Fruit fly (Drosophila melanogaster) whole organism, embryonic: ENCODE measurements around the gene PCNA2.

Experiments used
- Atf6 ChIP-seq: fragments of 200-800 bp; sonication (Bioruptor generic); IDR thresholded peaks from 2 replicates; pipeline ENCODE4 v1.3.6; 2022; ENCODE audit warnings: missing biosample characterization, missing genetic modification characterization
- BEAF-32 ChIP-seq: fragments of 200-800 bp; sonication (Bioruptor generic); optimal IDR thresholded peaks from 3 replicates; lab custom pipeline; 2017; ENCODE audit warnings: missing biosample characterization, missing genetic modification characterization, mild to moderate bottlenecking, moderate library complexity, missing genetic modification reagents
- CG11093 ChIP-seq: fragments of 200-800 bp; sonication (Bioruptor generic); IDR thresholded peaks from 3 replicates; pipeline ENCODE4 v1.3.6; 2022; ENCODE audit warnings: missing biosample characterization, missing genetic modification characterization
- CG11504 ChIP-seq: fragments of 200-800 bp; sonication (Bioruptor generic); optimal IDR thresholded peaks from 3 replicates; lab custom pipeline; 2019; ENCODE audit warnings: missing biosample characterization, mild to moderate bottlenecking, missing genetic modification characterization, moderate library complexity
- CG12659 ChIP-seq: fragments of 200-800 bp; sonication (Bioruptor generic); optimal IDR thresholded peaks from 3 replicates; lab custom pipeline; 2017; ENCODE audit warnings: mild to moderate bottlenecking, missing biosample characterization, missing genetic modification reagents, missing genetic modification characterization
- CG1529 ChIP-seq: fragments of 200-800 bp; sonication (Bioruptor generic); optimal IDR thresholded peaks from 3 replicates; lab custom pipeline; 2018; ENCODE audit warnings: missing biosample characterization, missing genetic modification characterization
- CG15696 ChIP-seq: fragments of 200-800 bp; sonication (Bioruptor generic); optimal IDR thresholded peaks from 2 replicates; lab custom pipeline; 2019; ENCODE audit warnings: missing biosample characterization, mild to moderate bottlenecking, missing genetic modification characterization, moderate library complexity
- CG17802 ChIP-seq: fragments of 200-800 bp; sonication (Bioruptor generic); optimal IDR thresholded peaks from 2 replicates; lab custom pipeline; 2018; ENCODE audit warnings: missing biosample characterization, mild to moderate bottlenecking, missing genetic modification characterization, moderate library complexity
- CG2889 ChIP-seq: fragments of 200-800 bp; sonication (Bioruptor generic); IDR thresholded peaks from 3 replicates; pipeline ENCODE4 v1.3.6; 2022; ENCODE audit warnings: missing biosample characterization, missing genetic modification characterization
- CG31365 ChIP-seq: fragments of 200-800 bp; sonication (Bioruptor generic); optimal IDR thresholded peaks from 2 replicates; lab custom pipeline; 2018; ENCODE audit warnings: missing biosample characterization, mild to moderate bottlenecking, missing genetic modification characterization
- CG32532 ChIP-seq: fragments of 200-800 bp; sonication (Bioruptor generic); IDR thresholded peaks from 2 replicates; pipeline ENCODE4 v1.3.6; 2022; ENCODE audit warnings: missing biosample characterization, missing genetic modification characterization
- CG32767 ChIP-seq: fragments of 200-800 bp; sonication (Bioruptor generic); IDR thresholded peaks from 2 replicates; pipeline ENCODE4 v1.3.6; 2022; ENCODE audit warnings: missing biosample characterization, missing genetic modification characterization
- CG32772 ChIP-seq: fragments of 200-800 bp; sonication (Bioruptor generic); IDR thresholded peaks from 2 replicates; pipeline ENCODE4 v1.3.6; 2022; ENCODE audit warnings: missing biosample characterization, missing genetic modification characterization
- CG34224 ChIP-seq: fragments of 200-800 bp; sonication (Bioruptor generic); IDR thresholded peaks from 3 replicates; pipeline ENCODE4 v1.3.6; 2022; ENCODE audit warnings: missing biosample characterization, missing genetic modification characterization; ENCODE audit not compliant: partially characterized antibody
- CG4820 ChIP-seq: fragments of 200-800 bp; sonication (Bioruptor generic); optimal IDR thresholded peaks from 3 replicates; lab custom pipeline; 2016; ENCODE audit warnings: missing biosample characterization, missing genetic modification characterization
- CG6272 ChIP-seq: fragments of 200-800 bp; sonication (Bioruptor generic); IDR thresholded peaks from 2 replicates; pipeline ENCODE4 v1.3.6; 2022; ENCODE audit warnings: missing biosample characterization, missing genetic modification characterization
- CG6654 ChIP-seq: fragments of 200-800 bp; sonication (Bioruptor generic); optimal IDR thresholded peaks from 2 replicates; lab custom pipeline; 2017; ENCODE audit warnings: missing biosample characterization, mild to moderate bottlenecking, missing genetic modification characterization
- CG7556 ChIP-seq: fragments of 200-800 bp; sonication (Bioruptor generic); optimal IDR thresholded peaks from 2 replicates; lab custom pipeline; 2017; ENCODE audit warnings: missing biosample characterization, mild to moderate bottlenecking, missing genetic modification characterization
- CG7987 ChIP-seq: fragments of 200-800 bp; sonication (Bioruptor generic); optimal IDR thresholded peaks from 2 replicates; lab custom pipeline; 2018; ENCODE audit warnings: missing biosample characterization, mild to moderate bottlenecking, missing genetic modification characterization, moderate library complexity
- CG8478 ChIP-seq: fragments of >200 bp; optimal IDR thresholded peaks from 2 replicates; lab custom pipeline; 2018
- CG8944 ChIP-seq: fragments of 200-800 bp; sonication (Bioruptor generic); optimal IDR thresholded peaks from 3 replicates; lab custom pipeline; 2016; ENCODE audit warnings: missing biosample characterization, missing genetic modification characterization
- Camta ChIP-seq: fragments of 200-800 bp; sonication (Bioruptor generic); optimal IDR thresholded peaks from 2 replicates; lab custom pipeline; 2016; ENCODE audit warnings: missing biosample characterization, missing genetic modification characterization
- CoRest ChIP-seq: fragments of 200-800 bp; sonication (Bioruptor generic); optimal IDR thresholded peaks from 3 replicates; lab custom pipeline; 2018; ENCODE audit warnings: missing biosample characterization, mild to moderate bottlenecking, missing genetic modification characterization, moderate library complexity
- Dad ChIP-seq: fragments of 200-800 bp; sonication (Bioruptor generic); optimal IDR thresholded peaks from 3 replicates; lab custom pipeline; 2016; ENCODE audit warnings: missing biosample characterization, missing genetic modification characterization
- Dll ChIP-seq: fragments of 200-800 bp; sonication (Bioruptor generic); IDR thresholded peaks from 4 replicates; pipeline ENCODE4 v1.3.6; 2022; ENCODE audit warnings: missing biosample characterization, missing genetic modification characterization; ENCODE audit not compliant: partially characterized antibody
- Eip74EF ChIP-seq, 2 experiments: fragments of 200-800 bp in 1 of 2; fragments of >200 bp in 1 of 2; sonication (Bioruptor generic) in 1 of 2; optimal IDR thresholded peaks; 2 replicates each; lab custom pipeline; 2017 to 2019; ENCODE audit warnings: missing biosample characterization in 2 of 2, missing genetic modification characterization in 2 of 2, mild to moderate bottlenecking in 1 of 2, moderate library complexity in 1 of 2
- Fer1 ChIP-seq: fragments of 200-800 bp; sonication (Bioruptor generic); optimal IDR thresholded peaks from 2 replicates; lab custom pipeline; 2017; ENCODE audit warnings: missing biosample characterization, mild to moderate bottlenecking, missing genetic modification characterization
- HLH54F ChIP-seq: fragments of 200-800 bp; sonication (Bioruptor generic); optimal IDR thresholded peaks from 3 replicates; lab custom pipeline; 2016; ENCODE audit warnings: missing biosample characterization, missing genetic modification characterization
- Hmx ChIP-seq: fragments of 200-800 bp; sonication (Bioruptor generic); optimal IDR thresholded peaks from 2 replicates; lab custom pipeline; 2016; ENCODE audit warnings: missing biosample characterization, missing genetic modification characterization
- MBD-R2 ChIP-seq: fragments of 200-800 bp; sonication (Bioruptor generic); IDR thresholded peaks from 2 replicates; pipeline ENCODE4 v1.3.6; 2022; ENCODE audit warnings: missing biosample characterization, missing genetic modification characterization
- NC2α ChIP-seq: fragments of 200-800 bp; sonication (Bioruptor generic); optimal IDR thresholded peaks from 2 replicates; lab custom pipeline; 2016; ENCODE audit warnings: missing biosample characterization, missing genetic modification characterization
- Optix ChIP-seq: fragments of 200-800 bp; sonication (Bioruptor generic); IDR thresholded peaks from 3 replicates; pipeline ENCODE4 v1.3.6; 2022; ENCODE audit warnings: missing biosample characterization, missing genetic modification characterization
- PHDP ChIP-seq: fragments of 200-800 bp; sonication (Bioruptor generic); optimal IDR thresholded peaks from 3 replicates; lab custom pipeline; 2018; ENCODE audit warnings: missing biosample characterization, mild to moderate bottlenecking, missing genetic modification characterization, moderate library complexity
- br ChIP-seq: fragments of >200 bp; optimal IDR thresholded peaks from 2 replicates; lab custom pipeline; 2017
- corto ChIP-seq: fragments of 200-800 bp; sonication (Bioruptor generic); optimal IDR thresholded peaks from 2 replicates; lab custom pipeline; 2016; ENCODE audit warnings: missing biosample characterization, mild to moderate bottlenecking, missing genetic modification characterization, moderate library complexity
- dmrt11E ChIP-seq: fragments of 200-800 bp; sonication (Bioruptor generic); optimal IDR thresholded peaks from 3 replicates; lab custom pipeline; 2018; ENCODE audit warnings: missing biosample characterization, mild to moderate bottlenecking, missing genetic modification characterization, moderate library complexity
- fu2 ChIP-seq: fragments of 200-800 bp; sonication (Bioruptor generic); optimal IDR thresholded peaks from 2 replicates; lab custom pipeline; 2016; ENCODE audit warnings: missing biosample characterization, missing genetic modification characterization
- gcm2 ChIP-seq: fragments of 200-800 bp; sonication (Bioruptor generic); optimal IDR thresholded peaks from 2 replicates; lab custom pipeline; 2016; ENCODE audit warnings: missing biosample characterization, missing genetic modification characterization
- ham ChIP-seq: fragments of 200-800 bp; sonication (Bioruptor generic); IDR thresholded peaks from 2 replicates; pipeline ENCODE4 v1.3.6; 2022; ENCODE audit warnings: missing biosample characterization, missing genetic modification characterization
- hb ChIP-seq: fragments of 200-800 bp; sonication (Bioruptor generic); IDR thresholded peaks from 3 replicates; pipeline ENCODE4 v1.3.6; 2022; ENCODE audit warnings: missing biosample characterization, missing genetic modification characterization; ENCODE audit not compliant: partially characterized antibody
- maf-S ChIP-seq: fragments of 200-800 bp; sonication (Bioruptor generic); optimal IDR thresholded peaks from 2 replicates; lab custom pipeline; 2016; ENCODE audit warnings: missing biosample characterization, missing genetic modification characterization
- pb ChIP-seq: fragments of 200-800 bp; sonication (Bioruptor generic); optimal IDR thresholded peaks from 3 replicates; lab custom pipeline; 2016; ENCODE audit warnings: missing biosample characterization, missing genetic modification characterization
- pho ChIP-seq: fragments of 200-800 bp; sonication (Bioruptor generic); optimal IDR thresholded peaks from 2 replicates; lab custom pipeline; 2016; ENCODE audit warnings: missing biosample characterization, missing genetic modification characterization
- prd ChIP-seq, 3 experiments: fragments of >200 bp in 2 of 3; fragments of 200-800 bp in 1 of 3; sonication (Bioruptor generic) in 1 of 3; optimal IDR thresholded peaks in 2 of 3; IDR thresholded peaks in 1 of 3; 2 replicates in 2 of 3; 3 replicates in 1 of 3; pipeline versions ENCODE4 v1.3.6 to Lab custom; 2017 to 2022; ENCODE audit warnings: missing biosample characterization in 1 of 3, missing genetic modification characterization in 1 of 3
- sna ChIP-seq: fragments of 200-800 bp; sonication (Bioruptor generic); IDR thresholded peaks from 2 replicates; pipeline ENCODE4 v1.3.6; 2022; ENCODE audit warnings: missing biosample characterization, missing genetic modification characterization; ENCODE audit not compliant: partially characterized antibody
- so ChIP-seq: fragments of 200-800 bp; sonication (Bioruptor generic); IDR thresholded peaks from 3 replicates; pipeline ENCODE4 v1.3.6; 2022; ENCODE audit warnings: missing biosample characterization, missing genetic modification characterization
- stc ChIP-seq: fragments of 200-800 bp; sonication (Bioruptor generic); IDR thresholded peaks from 2 replicates; pipeline ENCODE4 v1.3.6; 2022; ENCODE audit warnings: missing biosample characterization, missing genetic modification characterization
- vfl ChIP-seq: fragments of 200-800 bp; sonication (Bioruptor generic); optimal IDR thresholded peaks from 2 replicates; lab custom pipeline; 2016; ENCODE audit warnings: missing biosample characterization, missing genetic modification characterization
- wor ChIP-seq: fragments of 200-800 bp; sonication (Bioruptor generic); IDR thresholded peaks from 2 replicates; pipeline ENCODE4 v1.3.6; 2022; ENCODE audit warnings: missing biosample characterization, missing genetic modification characterization

The PCNA2 gene

DNA sequence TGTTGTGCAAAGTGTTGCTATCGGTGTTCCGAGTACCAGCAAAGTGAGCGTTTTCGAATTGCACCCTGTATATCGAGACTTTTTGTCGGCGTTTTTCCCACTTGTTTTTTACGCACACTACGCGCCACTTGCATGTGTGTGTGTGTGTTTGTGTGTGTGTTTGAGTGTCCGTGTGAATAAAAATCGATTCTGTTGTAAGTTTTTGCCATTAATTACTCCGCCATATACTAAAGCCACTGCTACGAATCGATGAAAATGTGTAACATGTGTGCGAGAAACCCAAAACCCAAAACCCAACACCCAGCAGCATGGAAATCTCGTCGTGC lies 3.5 kb upstream of the PCNA2 start (continued):
- no peak for TF ChIP-seq Dad (GFP tag; lab: Kevin White, UChicago)
- TF ChIP-seq ham (GFP tag; lab: Robert Waterston, UW) = no peak
- TF ChIP-seq CG7556 (GFP tag; lab: Kevin White, UChicago) = no peak
- no peak for TF ChIP-seq Eip74EF (GFP tag; optimal IDR thresholded peaks at IDR 0.05; lab: Kevin White, UChicago)
- TF ChIP-seq CG1529 (GFP tag; lab: Kevin White, UChicago) = no peak
- no peak for TF ChIP-seq wor
- no peak for TF ChIP-seq CG4820 (GFP tag; lab: Kevin White, UChicago)
- no peak for TF ChIP-seq Optix (GFP tag; lab: Robert Waterston, UW)
- 0 out of 4 replicates have a peak, but pooled peaks have one; percentile 19 for TF ChIP-seq Dll (GFP tag; lab: Robert Waterston, UW)
- peak; percentile 5 for TF ChIP-seq BEAF-32
- TF ChIP-seq sna (GFP tag; lab: Robert Waterston, UW) = 0 out of 2 replicates have a peak, but pooled peaks have one; percentile 8
- no peak for TF ChIP-seq HLH54F (GFP tag; lab: Kevin White, UChicago)
- no peak for TF ChIP-seq CG6654 (GFP tag; lab: Kevin White, UChicago)
- TF ChIP-seq vfl (GFP tag; lab: Kevin White, UChicago) = no peak
- TF ChIP-seq pb = no peak
- no peak for TF ChIP-seq Hmx
- no peak for TF ChIP-seq CG6272 (GFP tag; lab: Robert Waterston, UW)
- no peak for TF ChIP-seq CG11093
- no peak for TF ChIP-seq Camta (GFP tag; lab: Kevin White, UChicago)
- no peak for TF ChIP-seq NC2α (GFP tag; lab: Kevin White, UChicago)
- TF ChIP-seq CG11504 (tag; lab: Kevin White, UChicago) = peak; percentile 41
- TF ChIP-seq dmrt11E (tag; lab: Kevin White, UChicago) = no peak
- 0 out of 2 replicates have a peak, but pooled peaks have one; percentile 49 for TF ChIP-seq MBD-R2
- peak; percentile 44 for TF ChIP-seq Fer1
- TF ChIP-seq Atf6 (GFP tag; lab: Robert Waterston, UW) = 0 out of 2 replicates have a peak, but pooled peaks have one; percentile 16
- peak; percentile 5; the same call in 1 of the 3 replicates for TF ChIP-seq CG34224 (GFP tag; lab: Robert Waterston, UW)
- TF ChIP-seq stc (GFP tag; lab: Robert Waterston, UW) = no peak
- peak; percentile 87 for TF ChIP-seq CG8478 (lab: Kevin White, UChicago)
- TF ChIP-seq fu2 = no peak
- TF ChIP-seq CG12659 (GFP tag; lab: Kevin White, UChicago) = peak; percentile 4
- TF ChIP-seq CG32767 (GFP tag; lab: Robert Waterston, UW) = 0 out of 2 replicates have a peak, but pooled peaks have one; percentile 17

DNA sequence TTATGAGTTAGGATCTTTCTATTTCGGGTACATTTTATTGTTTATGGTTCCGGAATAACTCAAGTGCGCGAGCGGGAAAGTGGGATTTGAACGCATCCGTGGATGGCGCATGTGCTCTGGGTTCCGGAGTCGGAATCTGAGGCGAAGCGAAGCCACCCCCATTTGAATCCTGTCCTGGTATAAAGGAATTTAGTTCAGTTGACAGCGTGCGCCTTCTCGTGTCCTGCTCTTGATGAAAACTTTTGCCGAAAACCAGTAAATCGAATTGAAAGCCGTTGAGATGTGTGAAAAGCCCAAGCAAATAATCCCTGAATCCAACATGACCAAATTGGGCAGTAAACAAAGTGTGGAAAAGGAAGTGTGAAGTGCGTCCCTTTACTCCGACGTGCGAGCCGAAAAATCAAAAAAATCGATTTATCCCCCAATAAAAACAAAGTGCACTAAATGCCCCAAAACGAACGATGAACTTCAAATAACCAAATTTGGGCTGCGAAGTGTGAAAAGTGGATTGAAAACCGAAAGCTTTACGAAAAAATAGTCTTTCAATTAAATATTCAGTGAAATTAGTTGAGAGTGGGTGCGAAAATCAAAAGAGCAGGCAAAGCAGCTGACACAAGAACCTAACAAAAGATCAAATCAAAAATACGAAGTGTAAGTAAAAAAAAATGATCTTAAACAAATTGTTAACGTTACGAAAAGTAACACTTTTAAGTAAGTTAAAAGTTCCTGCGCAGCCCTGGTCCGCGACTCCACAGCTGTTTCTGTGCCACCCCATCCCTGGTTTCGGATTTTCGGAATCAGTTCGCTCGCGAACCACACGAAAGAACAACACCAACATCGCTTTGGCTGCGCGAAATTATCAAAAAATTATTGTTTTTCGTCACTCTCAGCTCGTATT lies 2.9 kb upstream of the PCNA2 start, which contains the start of gene Lar:
Lar (plus strand) TSS at position 188 of the 898 bp plus-strand sequence.
- peak; percentile 11; the same call in 1 of the 2 replicates for TF ChIP-seq CG6272 (GFP tag; lab: Robert Waterston, UW)
- TF ChIP-seq br (lab: Kevin White, UChicago) = no peak
- peak; percentile 78 for TF ChIP-seq CG32532
- no peak for TF ChIP-seq hb
- peak; percentile 35; the same call in 1 of the 2 replicates for TF ChIP-seq stc (GFP tag; lab: Robert Waterston, UW)
- TF ChIP-seq gcm2 (GFP tag; lab: Kevin White, UChicago) = peak; percentile 47
- peak; percentile 57 for TF ChIP-seq CoRest
- TF ChIP-seq CG7987 (GFP tag; lab: Kevin White, UChicago) = peak; percentile 39
- no peak for TF ChIP-seq CG17802 (tag; lab: Kevin White, UChicago)
- TF ChIP-seq CG31365 (tag; lab: Kevin White, UChicago) = peak; percentile 28
- TF ChIP-seq CG32772 (GFP tag; lab: Robert Waterston, UW) = peak; percentile 44; the same call in 1 of the 2 replicates
- TF ChIP-seq so (GFP tag; lab: Robert Waterston, UW) = 0 out of 3 replicates have a peak, but pooled peaks have one; percentile 42
- TF ChIP-seq CG8944 = peak; percentile 56
- peak; percentile 66 for TF ChIP-seq maf-S (GFP tag; lab: Kevin White, UChicago)
- TF ChIP-seq prd (optimal IDR thresholded peaks at IDR 0.05; lab: Kevin White, UChicago) = no peak
- peak; percentile 65; the same call in 1 of the 3 replicates for TF ChIP-seq prd (GFP tag; IDR thresholded peaks at IDR 0.05; lab: Robert Waterston, UW)
- TF ChIP-seq pho = peak; percentile 70
- peak; percentile 49 for TF ChIP-seq CG15696 (tag; lab: Kevin White, UChicago)
- TF ChIP-seq PHDP (tag; lab: Kevin White, UChicago) = peak; percentile 64
- TF ChIP-seq corto (GFP tag; lab: Kevin White, UChicago) = no peak
- TF ChIP-seq CG2889 (GFP tag; lab: Robert Waterston, UW) = no peak
